Fruit fly (Drosophila melanogaster): ENCODE results near the gene mRpS18A.

The mRpS18A gene

dm6 chr3R:8518565-8519154, 43.7 kb downstream of the mRpS18A start:
- TF ChIP-seq CG6276 (GFP tag; optimal IDR thresholded peaks at IDR 0.05) (no peak), net (GFP tag; optimal IDR thresholded peaks at IDR 0.05) (no peak), Blimp-1 (GFP tag; optimal IDR thresholded peaks at IDR 0.05) (no peak), salr (GFP tag; optimal IDR thresholded peaks at IDR 0.05) (no peak), Gug (GFP tag; IDR thresholded peaks at IDR 0.05) (no peak), ss (GFP tag; optimal IDR thresholded peaks at IDR 0.05) (no peak), Met (GFP tag; optimal IDR thresholded peaks at IDR 0.05) (no peak), Eip93F (GFP tag; optimal IDR thresholded peaks at IDR 0.05) (peak; percentile 2), CG11294 (GFP tag; IDR thresholded peaks at IDR 0.05) (no peak), CG11762 (GFP tag; optimal IDR thresholded peaks at IDR 0.05; ENCODE audit: insufficient read depth) (no peak), CG16779 (tag; optimal IDR thresholded peaks at IDR 0.05) (no peak), topi (GFP tag; optimal IDR thresholded peaks at IDR 0.05) (no peak), CG4318 (GFP tag; optimal IDR thresholded peaks at IDR 0.05) (no peak), CG32006 (GFP tag; optimal IDR thresholded peaks at IDR 0.05) (no peak), vri (GFP tag; optimal IDR thresholded peaks at IDR 0.05) (peak; percentile 23), CG8632 (GFP tag; optimal IDR thresholded peaks at IDR 0.05) (no peak), eg (GFP tag; IDR thresholded peaks at IDR 0.05) (no peak), OdsH (GFP tag; optimal IDR thresholded peaks at IDR 0.05) (no peak), Sox14 (GFP tag; optimal IDR thresholded peaks at IDR 0.05) (peak; percentile 8), cyc (GFP tag; optimal IDR thresholded peaks at IDR 0.05) (no peak), dsx (GFP tag; optimal IDR thresholded peaks at IDR 0.05; ENCODE audit: poor library complexity, severe bottlenecking) (no peak), CG15336 (GFP tag; IDR thresholded peaks at IDR 0.05) (no peak), Eip78C (GFP tag) (no peak), lz (GFP tag; optimal IDR thresholded peaks at IDR 0.05) (no peak), dac (GFP tag; optimal IDR thresholded peaks at IDR 0.05) (no peak)

- TF ChIP-seq Met (GFP tag; optimal IDR thresholded peaks at IDR 0.05) (no peak), CG6276 (GFP tag; optimal IDR thresholded peaks at IDR 0.05) (peak; percentile 42), vri (GFP tag; optimal IDR thresholded peaks at IDR 0.05) (peak; percentile 25), topi (GFP tag; optimal IDR thresholded peaks at IDR 0.05) (no peak), CG11762 (GFP tag; optimal IDR thresholded peaks at IDR 0.05; ENCODE audit: insufficient read depth) (peak; percentile 12), Eip78C (GFP tag) (peak; percentile 69), CG7368 (GFP tag; optimal IDR thresholded peaks at IDR 0.05) (no peak), Sox102F (GFP tag; optimal IDR thresholded peaks at IDR 0.05) (no peak), Hr38 (GFP tag; optimal IDR thresholded peaks at IDR 0.05) (no peak), fd85E (GFP tag; optimal IDR thresholded peaks at IDR 0.05) (no peak), CG16779 (tag; optimal IDR thresholded peaks at IDR 0.05) (no peak), fd59A (GFP tag; optimal IDR thresholded peaks at IDR 0.05) (no peak), CG6792 (GFP tag; optimal IDR thresholded peaks at IDR 0.05) (no peak), CG6808 (GFP tag; optimal IDR thresholded peaks at IDR 0.05) (peak; percentile 44), CG9139 (GFP tag; optimal IDR thresholded peaks at IDR 0.05) (peak; percentile 56), Ets96B (tag; optimal IDR thresholded peaks at IDR 0.05) (peak; percentile 4), Hr39 (GFP tag; optimal IDR thresholded peaks at IDR 0.05) (no peak), OdsH (GFP tag; optimal IDR thresholded peaks at IDR 0.05) (no peak), CG3919 (GFP tag; optimal IDR thresholded peaks at IDR 0.05) (peak; percentile 26), CG32006 (GFP tag; optimal IDR thresholded peaks at IDR 0.05) (peak; percentile 27), CG3032 (tag; optimal IDR thresholded peaks at IDR 0.05) (no peak), CG6854 (GFP tag; optimal IDR thresholded peaks at IDR 0.05) (no peak), Sox14 (GFP tag; optimal IDR thresholded peaks at IDR 0.05) (peak; percentile 37), achi (GFP tag; optimal IDR thresholded peaks at IDR 0.05) (no peak), CG11294 (GFP tag; IDR thresholded peaks at IDR 0.05) (no peak), CG8632 (GFP tag; optimal IDR thresholded peaks at IDR 0.05) (no peak), CG34406 (GFP tag; optimal IDR thresholded peaks at IDR 0.05) (no peak), net (GFP tag; optimal IDR thresholded peaks at IDR 0.05) (peak; percentile 21), ss (GFP tag; optimal IDR thresholded peaks at IDR 0.05) (peak; percentile 47 to 65), Hr4 (GFP tag; optimal IDR thresholded peaks at IDR 0.05) (peak; percentile 1), Eip75B (GFP tag; optimal IDR thresholded peaks at IDR 0.05) (no peak), pdm3 (GFP tag; optimal IDR thresholded peaks at IDR 0.05) (no peak), CG31627 (GFP tag; optimal IDR thresholded peaks at IDR 0.05) (no peak), salr (GFP tag; optimal IDR thresholded peaks at IDR 0.05) (no peak), spab (GFP tag; optimal IDR thresholded peaks at IDR 0.05) (peak; percentile 28), CG10631 (GFP tag; optimal IDR thresholded peaks at IDR 0.05) (no peak), Smox (GFP tag; optimal IDR thresholded peaks at IDR 0.05) (no peak), Ets21C (GFP tag; optimal IDR thresholded peaks at IDR 0.05) (no peak)
Measured at dm6 chr3R:8517752-8518185, 44.6 kb downstream of the mRpS18A start, which contains the start of gene CG11737. CG11737 (plus strand) TSS chr3R:8517868.
